Worm (Caenorhabditis elegans) whole organism, late embryonic: Measurements from ENCODE around the gene D2021.4.

Experiments
- ahr-1 ChIP-seq: sonication (generic microtip); optimal IDR thresholded peaks from 2 replicates; lab custom pipeline; 2016; ENCODE audit warnings: missing genetic modification characterization, missing compliant biosample characterization
- ama-1 ChIP-seq: fragments of 150-350 bp; optimal IDR thresholded peaks from 2 replicates; lab custom pipeline; 2014
- dve-1 ChIP-seq: sonication (generic microtip); optimal IDR thresholded peaks from 2 replicates; lab custom pipeline; 2017; ENCODE audit warnings: antibody characterized with exemption, mild to moderate bottlenecking, missing genetic modification characterization, missing compliant biosample characterization
- fkh-10 ChIP-seq: fragments of 150-350 bp; optimal IDR thresholded peaks from 2 replicates; lab custom pipeline; 2014; ENCODE audit warnings: missing biosample characterization, missing genetic modification reagents, missing genetic modification characterization
- fkh-6 ChIP-seq: sonication (generic microtip); optimal IDR thresholded peaks from 2 replicates; lab custom pipeline; 2016; ENCODE audit warnings: missing genetic modification characterization, missing compliant biosample characterization
- lin-11 ChIP-seq: fragments of 200-800 bp; sonication (Bioruptor generic); optimal IDR thresholded peaks from 2 replicates; lab custom pipeline; 2018; ENCODE audit warnings: mild to moderate bottlenecking, missing genetic modification characterization, missing compliant biosample characterization
- madf-2 ChIP-seq: sonication (generic microtip); optimal IDR thresholded peaks from 2 replicates; lab custom pipeline; 2017; ENCODE audit warnings: missing genetic modification characterization, missing compliant biosample characterization
- nfya-1 ChIP-seq: sonication (generic microtip); optimal IDR thresholded peaks from 2 replicates; lab custom pipeline; 2017; ENCODE audit warnings: missing genetic modification characterization, mild to moderate bottlenecking, missing compliant biosample characterization, antibody characterized with exemption, moderate library complexity
- pha-2 ChIP-seq: sonication (generic microtip); optimal IDR thresholded peaks from 2 replicates; lab custom pipeline; 2017; ENCODE audit warnings: mild to moderate bottlenecking, missing genetic modification characterization, missing compliant biosample characterization
- pqm-1 ChIP-seq: sonication (generic microtip); optimal IDR thresholded peaks from 2 replicates; lab custom pipeline; 2016; ENCODE audit warnings: missing genetic modification characterization, missing compliant biosample characterization
- sox-4 ChIP-seq: sonication (generic microtip); optimal IDR thresholded peaks from 2 replicates; lab custom pipeline; 2017; ENCODE audit warnings: mild to moderate bottlenecking, missing genetic modification characterization, inconsistent platforms, missing compliant biosample characterization

DNA sequence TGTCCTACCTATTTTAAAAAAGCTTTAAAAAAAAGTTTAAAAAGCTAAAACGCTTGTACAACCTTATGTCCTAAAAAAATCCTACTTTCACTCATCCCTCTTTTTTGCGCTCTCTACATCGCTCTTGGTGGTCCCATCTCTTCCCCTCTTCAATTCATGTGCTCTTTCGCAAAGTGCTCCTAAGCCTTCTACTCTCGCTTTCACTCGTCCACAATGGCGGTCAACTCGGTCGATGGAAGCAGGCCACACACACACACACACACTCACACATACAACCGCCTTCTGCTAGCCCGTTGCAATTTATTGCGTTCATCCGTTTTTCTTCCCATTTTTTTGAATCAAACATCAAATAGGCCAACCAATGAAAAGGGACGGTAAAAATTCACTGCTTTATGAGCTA lies 20.3 kb upstream of the D2021.4 start:
- peak; percentile 28 for TF ChIP-seq nfya-1
- no peak for TF ChIP-seq lin-11 (tag; lab: Kevin White, UChicago)
- no peak for TF ChIP-seq dve-1
- TF ChIP-seq sox-4 (tag; lab: Kevin White, UChicago), result no peak
- no peak for TF ChIP-seq fkh-6 (tag; lab: Kevin White, UChicago)
- TF ChIP-seq ahr-1 (tag; lab: Kevin White, UChicago), result no peak
- TF ChIP-seq pha-2, result no peak
- no peak for TF ChIP-seq fkh-10
- TF ChIP-seq madf-2 (tag; lab: Kevin White, UChicago), result no peak
- TF ChIP-seq pqm-1 (tag; lab: Kevin White, UChicago), result no peak
- TF ChIP-seq ama-1, result no peak
